Worm (Caenorhabditis elegans): ENCODE measurements around the gene Y67D8C.2.

The Y67D8C.2 gene

DNA sequence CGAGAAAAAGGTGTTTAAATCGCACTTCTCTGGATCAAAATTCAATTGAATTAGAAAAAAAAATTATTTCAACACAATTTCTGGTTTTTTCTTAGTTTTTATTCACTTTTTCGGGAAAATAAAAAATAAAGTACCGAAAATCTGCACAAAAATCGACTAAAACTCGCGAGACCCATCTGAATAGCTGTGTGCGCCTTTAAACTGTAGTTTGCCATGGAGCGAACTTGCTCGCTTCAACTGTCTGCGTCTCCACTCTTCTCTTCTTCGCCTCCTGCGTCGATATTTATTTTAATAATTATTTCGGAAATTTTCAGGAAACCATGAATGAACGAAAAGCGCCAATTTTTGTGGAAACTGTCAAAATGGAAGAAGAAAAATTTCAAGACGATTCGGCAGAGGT lies 16.2 kb upstream of the Y67D8C.2 start:
- TF ChIP-seq hlh-30 (tag; optimal IDR thresholded peaks at IDR 0.05; ENCODE audit: insufficient read depth) = no peak
- no peak for TF ChIP-seq dmd-4 (tag; optimal IDR thresholded peaks at IDR 0.05; ENCODE audit: borderline replicate concordance)
- no peak for TF ChIP-seq ceh-48 (tag; optimal IDR thresholded peaks at IDR 0.05)

DNA sequence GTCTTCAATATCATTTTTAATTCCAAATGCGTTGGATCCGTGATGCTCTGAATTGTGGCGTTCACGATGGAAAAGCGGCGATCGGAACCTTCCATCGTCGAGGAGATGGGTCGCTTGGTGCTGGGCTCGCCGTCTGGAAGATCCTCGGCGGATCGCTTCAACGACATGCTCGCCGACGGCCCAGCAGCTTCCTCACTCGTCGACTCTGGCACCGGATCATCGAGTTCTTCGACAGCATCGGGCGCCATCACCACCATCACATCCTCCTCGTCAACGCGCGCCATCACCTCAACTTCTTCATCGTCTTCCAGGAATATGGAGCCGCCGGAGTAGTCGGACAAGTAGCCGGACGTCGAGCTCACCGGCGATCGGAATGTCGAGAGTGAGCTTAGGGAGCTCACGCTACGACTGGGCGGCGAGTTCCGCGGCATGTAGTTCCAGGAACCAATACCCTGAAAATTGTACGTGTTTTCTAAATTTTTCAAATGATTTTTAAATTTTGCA lies 9.1 kb upstream of the Y67D8C.2 start, which contains the start of gene Y67D8C.6:
Y67D8C.6 (minus strand) TSS at position 454 of the 504 bp plus-strand sequence.
- TF ChIP-seq ceh-18 (tag; optimal IDR thresholded peaks at IDR 0.05) = no peak
- TF ChIP-seq ahr-1 (tag; optimal IDR thresholded peaks at IDR 0.05) = no peak

DNA sequence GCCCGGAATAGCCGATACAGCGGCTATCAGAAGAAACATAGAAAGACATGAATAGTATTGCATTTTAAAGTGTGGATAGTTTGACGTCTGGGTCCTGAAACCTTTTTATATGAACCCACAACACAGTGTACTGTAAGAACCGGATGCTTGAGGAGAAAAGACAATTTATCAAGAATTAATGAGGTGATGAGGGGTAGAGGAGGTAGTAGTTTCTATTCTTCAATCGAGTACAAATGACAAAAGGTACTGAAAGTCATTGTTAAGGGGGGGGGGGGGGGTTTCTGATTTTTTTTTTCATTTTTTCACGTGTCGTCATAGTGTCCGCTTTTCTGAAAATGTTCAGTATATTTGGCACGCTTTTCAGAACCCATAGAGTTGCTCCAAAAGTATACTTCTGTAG lies 5.3 kb upstream of the Y67D8C.2 start, which contains the start of gene Y67D8C.7:
Y67D8C.7 (minus strand) TSS at position 101 of the 400 bp plus-strand sequence.
- TF ChIP-seq nhr-11 (tag; optimal IDR thresholded peaks at IDR 0.05) = no peak

DNA sequence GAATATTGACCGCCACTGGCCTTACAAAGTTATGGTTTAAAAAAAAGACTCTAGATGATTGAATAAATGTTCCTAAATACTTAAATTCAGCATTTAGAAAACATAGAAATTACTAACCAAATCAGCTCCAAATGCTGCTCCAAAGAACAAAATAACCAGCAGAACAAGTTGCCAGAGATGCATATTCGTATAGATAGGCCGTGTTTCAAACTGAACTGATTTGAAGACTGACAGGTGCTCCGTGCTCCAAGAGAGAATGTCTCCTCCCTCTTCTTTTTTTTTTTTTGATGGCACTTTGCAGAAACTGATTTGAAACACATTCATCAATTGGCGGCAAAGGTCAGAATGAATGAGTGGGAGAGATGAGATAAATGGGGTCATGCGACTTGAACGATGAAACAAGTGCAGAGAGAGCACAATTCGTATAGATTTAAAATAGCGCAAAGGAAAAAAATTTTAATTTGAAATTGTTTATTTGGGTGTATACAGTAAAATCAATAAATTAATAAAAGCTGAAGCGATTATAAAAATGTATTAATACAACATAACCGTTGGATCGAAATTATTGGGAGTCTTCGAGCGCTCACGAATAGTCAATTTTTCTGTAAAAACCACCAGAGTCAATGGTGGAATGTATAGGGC lies 2.4 kb upstream of the Y67D8C.2 start, which contains the start of gene cpg-9:
cpg-9 (minus strand) TSS at position 592 of the 642 bp plus-strand sequence.
- no peak for TF ChIP-seq pag-3 (tag; optimal IDR thresholded peaks at IDR 0.05; ENCODE audit: borderline replicate concordance)
- no peak for TF ChIP-seq ceh-18 (tag; optimal IDR thresholded peaks at IDR 0.05)
- TF ChIP-seq hlh-30 (tag; optimal IDR thresholded peaks at IDR 0.05; ENCODE audit: insufficient read depth) = no peak
- no peak for TF ChIP-seq ceh-9 (tag; optimal IDR thresholded peaks at IDR 0.05)
- TF ChIP-seq npax-4 (tag; optimal IDR thresholded peaks at IDR 0.05) = no peak
- no peak for TF ChIP-seq odd-2 (tag; optimal IDR thresholded peaks at IDR 0.05)
- TF ChIP-seq ztf-16 (tag; optimal IDR thresholded peaks at IDR 0.05) = no peak
- no peak for TF ChIP-seq unc-3 (GFP tag; conservative IDR thresholded peaks at IDR 0.05)
- TF ChIP-seq unc-3 (tag; optimal IDR thresholded peaks at IDR 0.05) = no peak
- no peak for TF ChIP-seq tbx-7 (tag; optimal IDR thresholded peaks at IDR 0.05)

DNA sequence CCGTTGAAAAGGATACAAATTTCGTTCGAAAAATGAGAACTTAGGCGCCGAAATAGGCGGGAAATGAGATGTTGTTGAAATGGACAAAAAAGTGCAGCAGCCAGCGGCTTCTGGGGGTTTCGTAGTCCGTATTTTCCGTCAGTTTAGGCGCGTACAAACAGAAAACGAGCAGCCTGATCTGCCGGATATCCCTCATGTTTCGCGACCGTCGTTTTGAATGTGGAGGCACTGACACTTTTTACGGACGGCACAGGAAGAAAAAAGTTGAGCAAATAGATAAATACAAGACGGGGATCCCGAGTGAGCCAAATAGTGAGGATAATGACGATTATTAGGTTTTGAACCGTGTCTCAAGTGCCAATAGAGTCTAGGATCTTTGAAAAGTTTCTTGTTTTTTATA lies 4.1 kb downstream of the Y67D8C.2 start, which contains the start of gene Y67D8C.22:
Y67D8C.22 (minus strand) TSS at position 101 of the 400 bp plus-strand sequence.
- TF ChIP-seq zip-5 (tag; optimal IDR thresholded peaks at IDR 0.05) (no peak), ceh-30 (tag; optimal IDR thresholded peaks at IDR 0.05) (no peak), ceh-22 (tag; optimal IDR thresholded peaks at IDR 0.05) (no peak), tbx-7 (tag; optimal IDR thresholded peaks at IDR 0.05) (no peak), ttx-3 (tag; optimal IDR thresholded peaks at IDR 0.05) (no peak), ama-1 (optimal IDR thresholded peaks at IDR 0.05) (no peak), ceh-18 (tag; optimal IDR thresholded peaks at IDR 0.05) (no peak), sox-2 (GFP tag; IDR thresholded peaks at IDR 0.05) (no peak), lim-6 (tag; optimal IDR thresholded peaks at IDR 0.05) (no peak), ceh-6 (GFP tag; optimal IDR thresholded peaks at IDR 0.05) (no peak), ceh-31 (tag; optimal IDR thresholded peaks at IDR 0.05) (no peak)

DNA sequence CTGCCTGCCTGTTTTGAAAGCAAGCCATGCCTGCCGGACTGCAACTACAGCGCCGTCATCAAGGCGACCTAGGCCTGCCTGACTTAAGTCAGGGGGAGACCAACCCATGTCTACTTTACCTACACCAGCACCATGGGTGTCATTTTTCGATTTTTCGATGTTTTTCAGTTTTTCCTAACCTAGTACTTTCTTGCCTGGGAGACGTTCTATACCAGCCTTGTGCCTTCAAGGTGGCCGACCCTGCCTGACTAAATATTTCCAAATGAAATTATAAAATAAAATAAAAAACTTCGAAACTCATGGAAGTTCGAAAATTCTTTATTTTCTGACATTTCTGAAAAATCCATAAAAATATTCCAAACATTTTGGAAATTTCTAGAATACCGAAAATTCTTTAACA lies 4.7 kb downstream of the Y67D8C.2 start:
- no peak for TF ChIP-seq tbx-7 (tag; optimal IDR thresholded peaks at IDR 0.05)
- TF ChIP-seq tbx-2 (tag; optimal IDR thresholded peaks at IDR 0.05) = no peak
- TF ChIP-seq hlh-15 (tag; optimal IDR thresholded peaks at IDR 0.05) = no peak

DNA sequence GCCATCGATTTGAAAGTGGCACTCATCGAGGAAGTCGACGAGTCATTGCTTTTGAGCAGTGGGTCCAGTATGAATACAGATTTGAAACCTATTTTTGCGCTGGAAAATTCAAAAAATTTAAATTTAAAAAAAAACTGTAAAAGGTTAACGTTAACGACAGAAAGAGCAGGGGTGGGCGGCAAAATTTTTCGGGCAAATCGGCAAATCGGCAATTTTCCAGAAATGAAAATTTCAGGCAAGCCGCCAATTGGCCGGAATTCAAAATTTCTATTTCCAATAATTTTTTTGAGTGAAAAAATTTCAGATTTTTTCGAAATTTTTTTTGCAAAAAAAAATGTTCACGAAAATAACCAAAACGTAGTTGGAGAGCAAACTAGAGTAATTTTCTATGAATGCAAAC lies 14.7 kb downstream of the Y67D8C.2 start, which contains the start of gene Y67D8C.9:
Y67D8C.9 (minus strand) TSS at position 101 of the 400 bp plus-strand sequence.
- TF ChIP-seq ceh-2 (tag; optimal IDR thresholded peaks at IDR 0.05) (no peak), ceh-14 (tag; optimal IDR thresholded peaks at IDR 0.05) (no peak), tbx-7 (tag; optimal IDR thresholded peaks at IDR 0.05) (no peak), nfya-1 (tag; optimal IDR thresholded peaks at IDR 0.05) (no peak), gmeb-2 (tag; optimal IDR thresholded peaks at IDR 0.05) (no peak), hlh-15 (tag; optimal IDR thresholded peaks at IDR 0.05) (no peak), tbx-2 (tag; optimal IDR thresholded peaks at IDR 0.05) (no peak), K09A11.1 (tag; optimal IDR thresholded peaks at IDR 0.05; ENCODE audit: insufficient read depth) (no peak), Y22D7AL.16 (tag; optimal IDR thresholded peaks at IDR 0.05) (no peak), fkh-10 (GFP tag; optimal IDR thresholded peaks at IDR 0.05) (no peak)
